Fruit fly (Drosophila melanogaster): ENCODE measurements around the gene et.

Gene et

DNA sequence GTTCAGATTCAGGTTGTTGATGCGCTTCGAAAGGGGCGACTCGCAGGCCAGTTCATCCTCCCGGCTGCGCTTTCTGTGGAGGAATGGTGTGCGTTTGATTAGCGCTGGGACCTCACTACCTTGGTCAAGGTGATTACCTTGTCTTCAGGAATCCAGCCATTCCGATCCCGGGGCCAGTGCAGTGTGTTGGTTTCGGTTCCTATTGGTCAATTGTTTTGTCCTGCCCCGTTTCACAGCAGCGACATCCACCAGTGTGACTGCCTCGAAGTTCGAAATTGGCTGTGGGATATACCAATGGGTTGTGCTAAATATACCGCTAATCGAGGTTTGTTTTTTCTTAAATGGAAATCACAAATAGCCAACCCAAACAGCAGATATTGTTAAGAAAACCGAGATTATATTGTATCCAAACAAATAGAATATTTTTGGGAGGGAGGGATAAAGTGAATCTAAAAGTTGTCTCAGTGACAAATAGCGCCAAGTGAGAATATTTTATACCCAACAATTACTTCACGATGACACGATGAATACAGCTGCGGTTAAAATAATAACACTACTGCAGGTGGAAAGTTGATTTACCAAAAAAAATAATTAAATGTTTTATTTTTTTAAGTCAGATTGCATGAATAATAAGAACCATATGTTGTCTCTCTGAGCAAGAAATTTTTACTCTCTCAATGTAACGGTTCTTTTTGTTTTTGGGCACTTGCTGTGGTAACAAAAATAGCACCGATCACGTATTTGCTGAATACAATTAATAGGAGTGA is 19.3 kb upstream of the et start, which contains the start of gene CG14229:
TSS of gene CG14229 (minus strand) at position 459 of the 767 bp plus-strand sequence.
- no peak for TF ChIP-seq usp (GFP tag; optimal IDR thresholded peaks at IDR 0.05)
- TF ChIP-seq CG8478 (optimal IDR thresholded peaks at IDR 0.05) = no peak
- no peak for TF ChIP-seq psq (optimal IDR thresholded peaks at IDR 0.05)
- TF ChIP-seq pan (optimal IDR thresholded peaks at IDR 0.05) = no peak

DNA sequence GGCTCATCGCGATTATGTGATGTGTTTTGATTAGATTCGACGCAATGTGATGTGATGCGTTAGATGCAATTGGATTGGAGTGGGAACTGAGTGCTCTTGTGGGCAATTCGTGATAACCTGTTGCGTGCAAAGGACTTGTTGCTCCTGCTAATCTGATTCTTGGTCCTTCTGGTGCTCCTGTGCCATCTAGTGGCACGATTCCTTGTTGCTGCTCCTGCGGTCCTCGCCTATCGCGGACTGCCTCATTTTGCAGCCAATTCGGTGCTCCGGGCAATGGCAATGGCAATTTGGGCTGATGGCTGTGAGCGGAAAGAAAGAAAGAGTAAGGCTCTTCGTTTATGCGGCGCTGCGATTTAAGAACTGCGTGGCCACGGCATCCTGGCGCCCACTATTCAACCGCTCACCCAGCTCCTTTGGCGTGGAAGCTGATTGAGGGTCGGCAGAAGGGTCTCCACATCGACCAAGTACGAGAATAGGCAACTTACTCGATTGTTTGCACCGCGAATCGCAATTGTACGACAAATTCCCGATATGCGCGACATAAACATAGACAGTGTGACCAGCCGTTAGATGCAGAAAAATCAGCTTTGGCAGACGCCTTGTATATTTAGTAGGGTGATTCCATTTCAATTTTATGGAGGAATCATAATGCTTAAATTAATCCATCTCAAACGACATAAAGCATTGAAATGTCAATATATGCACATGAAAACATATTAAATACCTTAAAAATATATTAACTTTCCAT is 17.4 kb upstream of the et start, which contains the start of gene Mer:
TSS of gene Mer (minus strand) at position 550 of the 748 bp plus-strand sequence.
- no peak for TF ChIP-seq CG8478 (optimal IDR thresholded peaks at IDR 0.05)
- TF ChIP-seq usp (GFP tag; optimal IDR thresholded peaks at IDR 0.05) = no peak
- no peak for TF ChIP-seq pan (optimal IDR thresholded peaks at IDR 0.05)
- TF ChIP-seq EcR (GFP tag; optimal IDR thresholded peaks at IDR 0.05) = no peak
- no peak for TF ChIP-seq psq (optimal IDR thresholded peaks at IDR 0.05)
- no peak for TF ChIP-seq Dll (optimal IDR thresholded peaks at IDR 0.05)

DNA sequence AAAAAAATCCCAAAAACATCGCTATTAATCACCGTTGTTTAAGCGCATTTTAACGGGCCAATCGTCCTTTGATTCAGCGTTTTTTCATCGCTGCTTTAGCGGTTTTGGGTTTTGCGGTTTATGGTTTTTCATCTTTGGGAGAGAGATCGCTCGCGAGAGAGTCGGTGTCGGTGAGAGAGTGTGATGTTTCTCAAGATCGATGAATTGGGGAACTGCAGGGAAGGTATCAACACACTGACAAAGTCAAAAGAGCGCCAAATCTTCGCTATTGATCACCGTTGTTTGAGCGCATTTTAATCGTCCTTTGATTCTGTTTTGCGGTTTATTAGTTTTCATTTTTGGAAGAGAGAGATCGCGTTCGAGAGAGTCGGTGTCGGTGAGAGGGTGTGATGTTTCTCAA is 14.4 kb upstream of the et start:
- TF ChIP-seq pan (optimal IDR thresholded peaks at IDR 0.05) (no peak), psq (optimal IDR thresholded peaks at IDR 0.05) (no peak)

DNA sequence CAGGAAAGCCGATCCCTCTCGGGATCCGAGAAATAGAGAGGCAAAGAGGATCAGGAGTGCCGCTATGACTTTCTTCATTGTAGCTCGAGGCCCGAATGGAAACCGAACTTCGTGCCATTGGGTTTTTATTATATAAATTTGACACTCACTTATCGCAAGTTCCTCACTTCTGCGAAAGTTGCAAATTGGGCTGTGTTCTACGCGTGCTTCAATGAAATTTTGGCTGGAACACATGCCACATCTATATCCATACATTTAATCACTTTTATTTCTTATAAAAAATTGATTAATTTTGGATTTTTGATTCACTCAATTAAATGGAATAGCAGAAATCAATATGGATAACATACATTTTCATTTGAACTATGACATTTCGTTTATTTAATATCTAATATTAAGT is 13.2 kb upstream of the et start, which contains the start of gene CG14227:
TSS of gene CG14227 (minus strand) at position 101 of the 400 bp plus-strand sequence.
- TF ChIP-seq Dll (optimal IDR thresholded peaks at IDR 0.05) = no peak
- TF ChIP-seq CG8478 (optimal IDR thresholded peaks at IDR 0.05) = no peak
- no peak for TF ChIP-seq pan (optimal IDR thresholded peaks at IDR 0.05)
- TF ChIP-seq usp (GFP tag; optimal IDR thresholded peaks at IDR 0.05) = no peak
- TF ChIP-seq EcR (GFP tag; optimal IDR thresholded peaks at IDR 0.05) = no peak
- TF ChIP-seq psq (optimal IDR thresholded peaks at IDR 0.05) = no peak

DNA sequence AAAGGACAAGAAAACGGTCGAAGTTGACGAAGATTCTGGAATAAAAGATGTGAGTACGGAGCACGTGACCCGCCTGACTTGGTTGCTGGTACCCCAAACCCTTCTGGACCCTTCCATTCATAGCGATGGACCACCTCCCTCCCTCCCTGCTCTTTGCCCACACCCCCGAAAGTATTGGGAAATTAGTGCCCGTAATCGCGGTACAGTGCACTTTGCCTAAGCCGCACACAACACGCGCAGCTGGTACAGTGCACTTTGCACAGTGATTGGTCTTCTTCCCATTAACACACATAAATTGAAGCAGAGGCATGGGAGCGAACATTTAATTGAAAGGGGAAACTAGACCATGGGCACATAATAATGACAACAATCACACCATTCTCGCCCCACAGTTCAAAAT is 8.4 kb upstream of the et start:
- TF ChIP-seq usp (GFP tag; optimal IDR thresholded peaks at IDR 0.05) (no peak), Dll (optimal IDR thresholded peaks at IDR 0.05) (no peak), psq (optimal IDR thresholded peaks at IDR 0.05) (no peak), pan (optimal IDR thresholded peaks at IDR 0.05) (no peak), EcR (GFP tag; optimal IDR thresholded peaks at IDR 0.05) (no peak), CG8478 (optimal IDR thresholded peaks at IDR 0.05) (no peak)

DNA sequence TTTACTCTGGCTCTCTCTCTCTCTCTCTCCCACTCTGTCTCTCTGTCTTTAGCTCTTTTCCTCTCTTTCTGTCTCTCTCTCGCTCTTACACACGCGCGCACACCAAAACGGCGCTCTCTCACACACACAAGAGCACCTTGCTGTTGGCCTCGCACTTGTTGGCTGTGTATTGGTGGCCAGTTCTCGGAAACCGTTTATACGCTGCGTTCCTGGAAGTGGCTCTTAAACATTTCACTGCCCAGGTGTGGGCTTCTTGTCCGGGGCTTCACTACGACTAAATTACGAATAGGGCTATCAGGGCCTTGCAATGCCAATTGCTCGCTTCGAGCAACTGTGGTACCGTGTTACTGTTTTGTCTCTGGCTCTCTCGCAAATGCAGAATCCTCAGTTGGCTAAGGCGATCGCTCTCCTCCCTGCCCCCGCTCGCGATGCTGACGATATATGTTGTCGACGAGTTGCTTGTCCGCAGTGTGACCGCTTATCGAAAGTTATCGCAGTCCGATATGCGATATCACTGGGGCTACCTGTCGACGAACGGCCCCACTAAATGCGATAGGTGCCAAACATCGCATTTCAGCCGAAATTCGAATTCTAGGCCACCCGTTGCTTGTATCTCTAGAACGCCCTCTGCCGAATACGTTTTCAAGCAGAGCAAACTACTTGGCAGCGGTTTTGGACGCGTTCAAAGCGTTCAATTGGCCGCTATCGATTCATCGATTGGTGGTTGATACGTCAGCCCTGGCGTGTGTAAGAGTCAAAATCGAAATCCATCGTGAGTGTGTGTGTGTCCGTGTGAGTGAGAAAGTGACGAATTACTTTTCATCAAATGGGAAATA is 7.6 kb upstream of the et start, which contains the start of the genes dome and Ubqn:
TSS of gene dome (minus strand) at position 479 of the 836 bp plus-strand sequence.
TSS of gene Ubqn (plus strand) at position 769 of the 836 bp plus-strand sequence.
- TF ChIP-seq Dll (optimal IDR thresholded peaks at IDR 0.05) (peak; percentile 97), EcR (GFP tag; optimal IDR thresholded peaks at IDR 0.05) (no peak)

DNA sequence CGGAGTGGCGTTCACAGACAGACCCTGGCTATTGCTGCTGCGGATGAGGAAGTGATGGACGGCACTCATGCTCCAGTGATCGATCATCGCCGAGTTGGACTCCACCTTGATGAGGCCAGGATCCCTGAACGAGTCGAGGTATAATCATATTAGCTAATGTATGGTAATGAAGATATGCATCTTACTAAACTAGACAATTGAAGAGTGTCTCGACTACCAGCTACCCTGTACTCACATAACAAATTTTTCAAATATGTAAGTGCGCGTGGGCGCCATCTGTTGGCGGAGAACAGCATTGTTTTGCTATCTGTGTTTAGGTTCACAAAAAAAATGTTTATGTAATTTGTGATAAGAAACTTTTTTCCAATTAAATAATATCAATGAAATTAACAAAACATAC is 3.5 kb upstream of the et start:
- TF ChIP-seq usp (GFP tag; optimal IDR thresholded peaks at IDR 0.05) = no peak
- TF ChIP-seq pan (optimal IDR thresholded peaks at IDR 0.05) = no peak
- TF ChIP-seq psq (optimal IDR thresholded peaks at IDR 0.05) = no peak
- no peak for TF ChIP-seq EcR (GFP tag; optimal IDR thresholded peaks at IDR 0.05)
- TF ChIP-seq CG8478 (optimal IDR thresholded peaks at IDR 0.05) = no peak
- no peak for TF ChIP-seq Dll (optimal IDR thresholded peaks at IDR 0.05)

DNA sequence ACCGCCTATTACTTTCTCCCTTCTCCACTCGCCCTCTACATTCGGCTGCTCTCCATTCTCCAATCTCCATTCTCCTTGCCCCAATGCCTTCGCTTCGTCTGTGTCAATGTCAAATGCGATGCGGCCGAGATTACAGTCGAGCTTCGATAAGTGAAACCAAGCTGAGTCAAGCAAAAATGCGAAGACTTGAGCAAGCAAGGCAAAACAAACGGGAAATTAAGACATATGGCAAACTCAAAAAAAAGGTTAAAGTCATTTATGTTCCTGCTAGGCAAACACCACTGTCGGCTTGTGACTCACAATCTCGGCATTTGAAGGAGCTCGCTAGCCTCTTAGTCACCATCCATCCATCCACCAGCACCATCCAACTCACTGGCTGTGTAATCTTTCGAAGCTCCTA is 7.3 kb downstream of the et start:
- TF ChIP-seq psq (optimal IDR thresholded peaks at IDR 0.05) (no peak), CG8478 (optimal IDR thresholded peaks at IDR 0.05) (no peak), pan (optimal IDR thresholded peaks at IDR 0.05) (no peak), usp (GFP tag; optimal IDR thresholded peaks at IDR 0.05) (no peak), Dll (optimal IDR thresholded peaks at IDR 0.05) (no peak), EcR (GFP tag; optimal IDR thresholded peaks at IDR 0.05) (no peak)

DNA sequence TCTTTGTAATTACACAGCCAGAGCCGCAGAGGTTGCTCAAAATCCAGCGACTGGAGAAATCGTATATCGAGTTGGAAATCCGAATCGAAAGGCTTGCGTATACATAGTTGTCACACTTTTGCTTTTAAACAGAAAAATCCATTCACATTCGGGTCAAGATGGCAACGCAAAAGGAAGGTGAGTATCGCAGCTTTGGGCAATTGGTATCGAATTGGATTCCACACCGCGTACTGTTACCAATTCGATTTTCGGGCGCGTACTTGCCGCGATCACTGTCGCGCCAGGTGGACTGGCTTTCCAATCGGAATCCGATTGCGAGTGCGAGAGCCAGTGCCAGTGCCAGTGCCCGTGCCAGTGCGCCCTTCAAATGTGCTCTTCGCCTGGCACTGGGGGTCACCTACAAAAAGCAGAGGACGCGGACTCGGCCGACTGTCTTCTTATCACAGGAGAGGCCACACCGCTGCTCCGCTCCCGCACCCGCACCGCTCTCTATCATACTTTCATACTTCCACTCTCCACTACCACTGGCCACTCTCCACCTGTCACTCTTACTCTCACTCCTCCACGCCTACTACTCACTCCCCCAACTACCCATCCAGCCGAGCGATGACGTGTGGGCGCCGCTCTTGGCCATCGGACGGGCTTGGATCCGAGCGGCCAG is 8.1 kb downstream of the et start:
- TF ChIP-seq pan (optimal IDR thresholded peaks at IDR 0.05) (no peak), EcR (GFP tag; optimal IDR thresholded peaks at IDR 0.05) (no peak), CG8478 (optimal IDR thresholded peaks at IDR 0.05) (no peak), psq (optimal IDR thresholded peaks at IDR 0.05) (no peak), Dll (optimal IDR thresholded peaks at IDR 0.05) (no peak)

DNA sequence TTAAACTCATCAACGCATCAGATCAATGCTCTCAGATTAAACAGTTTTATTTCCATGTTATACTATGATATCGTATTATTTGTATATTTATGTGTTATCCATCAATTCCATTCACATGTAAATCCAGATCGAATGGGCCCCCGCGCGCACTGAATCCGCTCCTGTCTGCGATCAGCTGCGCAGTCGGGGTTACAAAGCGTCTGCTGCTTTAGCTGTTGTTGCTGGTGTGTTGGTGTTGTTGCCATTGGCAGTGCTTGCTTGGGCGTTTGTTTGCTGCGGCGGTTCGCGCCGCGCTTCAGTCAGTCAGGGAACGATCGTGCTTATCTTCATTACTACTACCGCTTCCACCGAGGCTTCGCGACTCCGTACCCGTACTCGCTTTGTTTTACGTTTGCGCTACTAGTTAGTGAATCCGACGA is 8.7 kb downstream of the et start, which contains the start of gene Zw:
TSS of gene Zw (plus strand) at position 262 of the 419 bp plus-strand sequence.
- no peak for TF ChIP-seq EcR (GFP tag; optimal IDR thresholded peaks at IDR 0.05)
- TF ChIP-seq pan (optimal IDR thresholded peaks at IDR 0.05) = no peak
- TF ChIP-seq Dll (optimal IDR thresholded peaks at IDR 0.05) = peak; percentile 14
- no peak for TF ChIP-seq CG8478 (optimal IDR thresholded peaks at IDR 0.05)

DNA sequence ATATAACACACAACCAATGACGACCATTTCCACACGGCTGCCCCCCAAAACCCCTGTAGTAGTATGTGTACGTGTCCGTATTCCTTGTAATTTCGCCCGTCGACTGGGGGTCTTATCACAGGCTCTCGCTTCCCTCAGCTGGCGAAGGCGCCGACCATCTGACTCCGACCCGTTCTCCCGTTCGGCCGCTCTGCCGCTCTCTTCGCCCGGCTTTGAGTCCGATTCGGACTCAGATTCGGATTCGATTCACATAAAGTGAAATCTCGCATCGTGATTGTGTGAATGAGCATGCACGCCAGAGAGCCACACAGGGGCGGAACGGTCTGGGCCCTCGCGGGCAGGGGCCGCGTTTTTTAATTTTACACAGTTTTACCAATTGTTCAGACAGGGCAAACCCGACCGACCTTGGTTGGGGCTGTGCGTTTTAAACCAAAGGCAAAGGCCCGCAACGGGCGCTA is 10.0 kb downstream of the et start:
- no peak for TF ChIP-seq psq (optimal IDR thresholded peaks at IDR 0.05)
- TF ChIP-seq Dll (optimal IDR thresholded peaks at IDR 0.05) = peak; percentile 19
- TF ChIP-seq usp (GFP tag; optimal IDR thresholded peaks at IDR 0.05) = no peak
